Worm (Caenorhabditis elegans): ENCODE results near the gene C09B8.8.
A peak's percentile ranks its signal among the peaks of the same experiment; 100 is the strongest.

The C09B8.8 gene

ce11 chrX:6048508-6048907, 33.2 kb downstream of the C09B8.8 start, which contains the start of gene pak-1:
Gene pak-1, minus strand, starts transcription at chrX:6048608.
- TF ChIP-seq ces-1 (GFP tag; optimal IDR thresholded peaks at IDR 0.05): no peak
- TF ChIP-seq mab-5 (tag; optimal IDR thresholded peaks at IDR 0.05): no peak
- TF ChIP-seq snpc-4 (tag; optimal IDR thresholded peaks at IDR 0.05): no peak
- TF ChIP-seq lsy-2 (tag; optimal IDR thresholded peaks at IDR 0.05): no peak
- TF ChIP-seq unc-39 (tag; optimal IDR thresholded peaks at IDR 0.05): no peak
- no peak for TF ChIP-seq drap-1 (GFP tag; optimal IDR thresholded peaks at IDR 0.05)
- no peak for TF ChIP-seq M03D4.4 (tag; optimal IDR thresholded peaks at IDR 0.05)
- no peak for TF ChIP-seq sem-2 (GFP tag; optimal IDR thresholded peaks at IDR 0.05)
- no peak for TF ChIP-seq ceh-43 (GFP tag; optimal IDR thresholded peaks at IDR 0.05)

ce11 chrX:6050078-6050477, 34.8 kb downstream of the C09B8.8 start:
- TF ChIP-seq ceh-83 (GFP tag; optimal IDR thresholded peaks at IDR 0.05) (no peak), ceh-39 (tag; optimal IDR thresholded peaks at IDR 0.05) (no peak), nhr-2 (tag; optimal IDR thresholded peaks at IDR 0.05) (no peak), hlh-1 (tag; optimal IDR thresholded peaks at IDR 0.05) (peak; percentile 54), snpc-4 (tag; optimal IDR thresholded peaks at IDR 0.05) (no peak), unc-39 (tag; optimal IDR thresholded peaks at IDR 0.05) (no peak), lin-13 (tag; optimal IDR thresholded peaks at IDR 0.05) (no peak), unc-120 (tag; optimal IDR thresholded peaks at IDR 0.05; ENCODE audit: poor library complexity, severe bottlenecking) (peak; percentile 21), sptf-1 (tag; optimal IDR thresholded peaks at IDR 0.05) (no peak), nhr-237 (tag; optimal IDR thresholded peaks at IDR 0.05) (no peak), sem-2 (GFP tag; optimal IDR thresholded peaks at IDR 0.05) (no peak), elt-3 (tag; optimal IDR thresholded peaks at IDR 0.05) (no peak)

ce11 chrX:6050849-6051248, 35.6 kb downstream of the C09B8.8 start:
- TF ChIP-seq mep-1 (tag; optimal IDR thresholded peaks at IDR 0.05): no peak
- TF ChIP-seq blmp-1 (tag; optimal IDR thresholded peaks at IDR 0.05): peak; percentile 8
- peak; percentile 47 for TF ChIP-seq ham-2 (GFP tag; optimal IDR thresholded peaks at IDR 0.05)
- TF ChIP-seq elt-1 (tag; optimal IDR thresholded peaks at IDR 0.05; ENCODE audit: borderline replicate concordance, insufficient read depth): peak; percentile 22
- TF ChIP-seq sem-2 (GFP tag; optimal IDR thresholded peaks at IDR 0.05): no peak

ce11 chrX:6052744-6053143, 37.5 kb downstream of the C09B8.8 start, which contains the start of gene C45B2.6:
Gene C45B2.6, plus strand, starts transcription at chrX:6052879.
- TF ChIP-seq elt-1 (tag; optimal IDR thresholded peaks at IDR 0.05; ENCODE audit: borderline replicate concordance, insufficient read depth) (no peak), ces-1 (GFP tag; optimal IDR thresholded peaks at IDR 0.05) (peak; percentile 10)

- TF ChIP-seq nhr-12 (tag; optimal IDR thresholded peaks at IDR 0.05) (no peak), ceh-39 (tag; optimal IDR thresholded peaks at IDR 0.05) (no peak), sptf-1 (tag; optimal IDR thresholded peaks at IDR 0.05) (no peak), mls-2 (tag; optimal IDR thresholded peaks at IDR 0.05) (no peak), zip-8 (tag; optimal IDR thresholded peaks at IDR 0.05) (no peak), bed-3 (GFP tag; optimal IDR thresholded peaks at IDR 0.05) (no peak), nhr-76 (tag; optimal IDR thresholded peaks at IDR 0.05) (no peak), ceh-43 (GFP tag; optimal IDR thresholded peaks at IDR 0.05) (no peak), unc-120 (tag; optimal IDR thresholded peaks at IDR 0.05; ENCODE audit: poor library complexity, severe bottlenecking) (no peak), M03D4.4 (tag; optimal IDR thresholded peaks at IDR 0.05) (no peak), lin-13 (tag; optimal IDR thresholded peaks at IDR 0.05) (no peak), lin-32 (GFP tag; optimal IDR thresholded peaks at IDR 0.05) (no peak), cnd-1 (tag; optimal IDR thresholded peaks at IDR 0.05) (no peak), lsy-2 (tag; optimal IDR thresholded peaks at IDR 0.05) (no peak), nhr-2 (tag; optimal IDR thresholded peaks at IDR 0.05) (peak; percentile 4), drap-1 (GFP tag; optimal IDR thresholded peaks at IDR 0.05) (no peak), blmp-1 (tag; optimal IDR thresholded peaks at IDR 0.05) (no peak), hlh-1 (tag; optimal IDR thresholded peaks at IDR 0.05) (no peak), nhr-237 (tag; optimal IDR thresholded peaks at IDR 0.05) (no peak), unc-62 (GFP tag; optimal IDR thresholded peaks at IDR 0.05) (peak; percentile 22), mep-1 (tag; optimal IDR thresholded peaks at IDR 0.05) (no peak), ces-1 (GFP tag; optimal IDR thresholded peaks at IDR 0.05) (no peak), sem-2 (GFP tag; optimal IDR thresholded peaks at IDR 0.05) (no peak), pha-4 (tag; optimal IDR thresholded peaks at IDR 0.05) (no peak), tbx-8 (GFP tag; optimal IDR thresholded peaks at IDR 0.05) (no peak), elt-1 (tag; optimal IDR thresholded peaks at IDR 0.05; ENCODE audit: borderline replicate concordance, insufficient read depth) (peak; percentile 34), ham-2 (GFP tag; optimal IDR thresholded peaks at IDR 0.05) (peak; percentile 7), elt-3 (tag; optimal IDR thresholded peaks at IDR 0.05) (no peak), ztf-11 (tag; optimal IDR thresholded peaks at IDR 0.05) (no peak), nhr-28 (tag; optimal IDR thresholded peaks at IDR 0.05) (no peak), unc-39 (tag; optimal IDR thresholded peaks at IDR 0.05) (no peak), mab-5 (tag; optimal IDR thresholded peaks at IDR 0.05) (no peak), flh-1 (GFP tag; optimal IDR thresholded peaks at IDR 0.05) (no peak), snpc-4 (tag; optimal IDR thresholded peaks at IDR 0.05) (no peak), ceh-83 (GFP tag; optimal IDR thresholded peaks at IDR 0.05) (no peak)
Observed at ce11 chrX:6057580-6058305, 42.5 kb downstream of the C09B8.8 start, which contains the start of gene gln-1. Gene gln-1, plus strand, starts transcription at chrX:6058255.

Measured in whole organism, mixed stage, embryonic.